Worm (Caenorhabditis elegans) whole organism, L4/young adult: ENCODE measurements around the gene F46H5.7.

Experiments used
- W03F9.2 ChIP-seq: fragments of 150-350 bp; optimal IDR thresholded peaks from 2 replicates; lab custom pipeline; 2014; ENCODE audit warnings: missing biosample characterization, missing genetic modification characterization
- dao-5 ChIP-seq: sonication (generic microtip); optimal IDR thresholded peaks from 2 replicates; lab custom pipeline; 2016; ENCODE audit warnings: missing genotype, missing genetic modification characterization, moderate library complexity, missing compliant biosample characterization
- him-1 ChIP-seq: sonication (generic microtip); optimal IDR thresholded peaks from 2 replicates; lab custom pipeline; 2016; ENCODE audit warnings: missing genotype, missing genetic modification reagents, missing genetic modification characterization, missing compliant biosample characterization

Gene F46H5.7

ce11 chrX:7242878-7243277 lies at the start of gene F46H5.7:
Gene F46H5.7, minus strand, starts transcription at chrX:7242983.
- no peak for TF ChIP-seq him-1 (tag; lab: Kevin White, UChicago)
- no peak for TF ChIP-seq W03F9.2
- TF ChIP-seq dao-5 (tag; lab: Kevin White, UChicago): no peak

- TF ChIP-seq W03F9.2 (no peak), dao-5 (tag; lab: Kevin White, UChicago) (no peak), him-1 (tag; lab: Kevin White, UChicago) (no peak)
Observed at ce11 chrX:7291810-7292209, 49.0 kb upstream of the F46H5.7 start, which contains the start of gene lron-7. Gene lron-7, plus strand, starts transcription at chrX:7292132.

- TF ChIP-seq dao-5 (tag; lab: Kevin White, UChicago) (no peak), W03F9.2 (no peak), him-1 (tag; lab: Kevin White, UChicago) (no peak)
Observed at ce11 chrX:7290859-7291628, 48.3 kb upstream of the F46H5.7 start.

ce11 chrX:7289565-7289964 lies 46.8 kb upstream of the F46H5.7 start:
- no peak for TF ChIP-seq dao-5 (tag; lab: Kevin White, UChicago)
- TF ChIP-seq him-1 (tag; lab: Kevin White, UChicago): no peak
- TF ChIP-seq W03F9.2: no peak

- TF ChIP-seq him-1 (tag; lab: Kevin White, UChicago) (peak; percentile 86), W03F9.2 (no peak), dao-5 (tag; lab: Kevin White, UChicago) (no peak)
Observed at ce11 chrX:7284724-7285184, 42.0 kb upstream of the F46H5.7 start.

ce11 chrX:7283136-7283535 lies 40.4 kb upstream of the F46H5.7 start:
- no peak for TF ChIP-seq him-1 (tag; lab: Kevin White, UChicago)
- no peak for TF ChIP-seq W03F9.2
- no peak for TF ChIP-seq dao-5 (tag; lab: Kevin White, UChicago)

ce11 chrX:7281347-7281746 lies 38.6 kb upstream of the F46H5.7 start:
- TF ChIP-seq him-1 (tag; lab: Kevin White, UChicago) (no peak), dao-5 (tag; lab: Kevin White, UChicago) (no peak), W03F9.2 (no peak)

ce11 chrX:7279671-7280389 lies 37.0 kb upstream of the F46H5.7 start, which contains the start of gene unc-10:
Gene unc-10, minus strand, starts transcription at chrX:7280322.
- no peak for TF ChIP-seq him-1 (tag; lab: Kevin White, UChicago)
- no peak for TF ChIP-seq W03F9.2
- TF ChIP-seq dao-5 (tag; lab: Kevin White, UChicago): no peak

- TF ChIP-seq him-1 (tag; lab: Kevin White, UChicago): no peak
- TF ChIP-seq W03F9.2: no peak
- no peak for TF ChIP-seq dao-5 (tag; lab: Kevin White, UChicago)
Observed at ce11 chrX:7278095-7278494, 35.3 kb upstream of the F46H5.7 start.

- no peak for TF ChIP-seq him-1 (tag; lab: Kevin White, UChicago)
- TF ChIP-seq W03F9.2: no peak
- no peak for TF ChIP-seq dao-5 (tag; lab: Kevin White, UChicago)
Observed at ce11 chrX:7271968-7272367, 29.2 kb upstream of the F46H5.7 start, which contains the start of gene F46H5.11. Gene F46H5.11, minus strand, starts transcription at chrX:7272068.

ce11 chrX:7269379-7269778 lies 26.6 kb upstream of the F46H5.7 start, which contains the start of gene grd-7:
Gene grd-7, minus strand, starts transcription at chrX:7269479.
- no peak for TF ChIP-seq him-1 (tag; lab: Kevin White, UChicago)
- no peak for TF ChIP-seq W03F9.2
- no peak for TF ChIP-seq dao-5 (tag; lab: Kevin White, UChicago)

ce11 chrX:7268965-7269364 lies 26.2 kb upstream of the F46H5.7 start:
- TF ChIP-seq dao-5 (tag; lab: Kevin White, UChicago) (no peak), him-1 (tag; lab: Kevin White, UChicago) (no peak), W03F9.2 (no peak)

ce11 chrX:7265348-7265747 lies 22.6 kb upstream of the F46H5.7 start, which contains the start of gene F46H5.2:
Gene F46H5.2, plus strand, starts transcription at chrX:7265648.
- no peak for TF ChIP-seq W03F9.2
- TF ChIP-seq dao-5 (tag; lab: Kevin White, UChicago): no peak
- TF ChIP-seq him-1 (tag; lab: Kevin White, UChicago): no peak
